Fruit fly (Drosophila melanogaster) whole organism, wandering third instar larva: ENCODE measurements around the gene synr.

ENCODE experiments used
- Abd-B ChIP-seq: fragments of >200 bp; optimal IDR thresholded peaks from 2 replicates; lab custom pipeline; 2017; ENCODE audit warnings: missing biosample characterization, missing genetic modification characterization
- CG9705 ChIP-seq: fragments of 200-800 bp; sonication (Bioruptor generic); optimal IDR thresholded peaks from 2 replicates; lab custom pipeline; 2018; ENCODE audit warnings: missing biosample characterization, mild to moderate bottlenecking, missing genetic modification characterization
- Dfd ChIP-seq: fragments of >200 bp; optimal IDR thresholded peaks from 2 replicates; lab custom pipeline; 2017; ENCODE audit warnings: missing biosample characterization, missing genetic modification characterization
- GATAd ChIP-seq: sonication (Bioruptor generic); optimal IDR thresholded peaks from 2 replicates; lab custom pipeline; 2016; ENCODE audit warnings: missing biosample characterization, missing genetic modification characterization
- HLH106 ChIP-seq: fragments of 200-800 bp; optimal IDR thresholded peaks from 3 replicates; lab custom pipeline; 2019; ENCODE audit warnings: missing biosample characterization, mild to moderate bottlenecking, missing genetic modification characterization, moderate library complexity
- Hr78 ChIP-seq: fragments of >200 bp; optimal IDR thresholded peaks from 2 replicates; lab custom pipeline; 2017; ENCODE audit warnings: missing biosample characterization, missing genetic modification characterization
- Hr83 ChIP-seq: fragments of 200-300 bp; sonication (Bioruptor generic); optimal IDR thresholded peaks from 2 replicates; lab custom pipeline; 2016; ENCODE audit warnings: missing biosample characterization, mild to moderate bottlenecking, missing genetic modification characterization, moderate library complexity; ENCODE audit not compliant: poor library complexity, severe bottlenecking
- Jra ChIP-seq: sonication (Bioruptor generic); optimal IDR thresholded peaks from 2 replicates; lab custom pipeline; 2016; ENCODE audit warnings: missing biosample characterization, missing genetic modification characterization
- Mio ChIP-seq: sonication (Bioruptor generic); optimal IDR thresholded peaks from 2 replicates; lab custom pipeline; 2016; ENCODE audit warnings: missing biosample characterization, missing genetic modification characterization
- Myc ChIP-seq: fragments of >200 bp; optimal IDR thresholded peaks from 2 replicates; lab custom pipeline; 2017
- N ChIP-seq: fragments of >200 bp; optimal IDR thresholded peaks from 2 replicates; lab custom pipeline; 2018; ENCODE audit warnings: missing biosample characterization, missing external identifiers, missing genetic modification characterization
- OdsH ChIP-seq: fragments of 200-800 bp; sonication (Bioruptor generic); optimal IDR thresholded peaks from 2 replicates; lab custom pipeline; 2016; ENCODE audit warnings: missing biosample characterization, mild to moderate bottlenecking, missing genetic modification characterization
- Rel ChIP-seq, 2 experiments: fragments of 200-800 bp; sonication (Bioruptor generic) in 1 of 2; optimal IDR thresholded peaks; 2 replicates in 1 of 2; 3 replicates in 1 of 2; lab custom pipeline; 2016 to 2019; ENCODE audit warnings: mild to moderate bottlenecking in 2 of 2, missing biosample characterization in 2 of 2, missing genetic modification characterization in 2 of 2, moderate library complexity in 1 of 2
- Sp1 ChIP-seq: fragments of 200-800 bp; sonication (Bioruptor generic); optimal IDR thresholded peaks from 3 replicates; lab custom pipeline; 2019; ENCODE audit warnings: missing biosample characterization, mild to moderate bottlenecking, missing genetic modification characterization, moderate library complexity
- br ChIP-seq: fragments of 200-800 bp; sonication (Bioruptor generic); optimal IDR thresholded peaks from 2 replicates; lab custom pipeline; 2016; ENCODE audit warnings: missing biosample characterization, missing genetic modification characterization
- dl ChIP-seq, 2 experiments: fragments of 175-275, 200-275 bp in 1 of 2; fragments of 200-275 bp in 1 of 2; sonication (Bioruptor generic); optimal IDR thresholded peaks; lab custom pipeline; 2018; ENCODE audit warnings: mild to moderate bottlenecking in 2 of 2, missing biosample characterization in 2 of 2, missing genetic modification characterization in 2 of 2, moderate library complexity in 2 of 2; ENCODE audit not compliant: partially characterized antibody in 2 of 2, insufficient read depth in 1 of 2
- dmrt93B ChIP-seq: fragments of 200-800 bp; sonication (Bioruptor generic); optimal IDR thresholded peaks from 2 replicates; lab custom pipeline; 2018; ENCODE audit warnings: missing biosample characterization, mild to moderate bottlenecking, missing genetic modification characterization
- dsf ChIP-seq: sonication (Bioruptor generic); optimal IDR thresholded peaks from 2 replicates; lab custom pipeline; 2016; ENCODE audit warnings: missing biosample characterization, missing genetic modification characterization, borderline replicate concordance
- ey ChIP-seq: fragments of 200-800 bp; sonication (Bioruptor generic); optimal IDR thresholded peaks from 2 replicates; lab custom pipeline; 2016; ENCODE audit warnings: missing biosample characterization, missing genetic modification characterization
- foxo ChIP-seq, 2 experiments: fragments of 200-800 bp; sonication (Bioruptor generic); optimal IDR thresholded peaks; 2 replicates in 1 of 2; 3 replicates in 1 of 2; lab custom pipeline; 2016 to 2017; ENCODE audit warnings: missing biosample characterization in 2 of 2, missing genetic modification characterization in 2 of 2
- fru ChIP-seq: fragments of 200-800 bp; sonication (Bioruptor generic); optimal IDR thresholded peaks from 3 replicates; lab custom pipeline; 2016; ENCODE audit warnings: missing biosample characterization, mild to moderate bottlenecking, missing genetic modification characterization
- h ChIP-seq: fragments of 200-800 bp; sonication (Bioruptor generic); optimal IDR thresholded peaks from 3 replicates; lab custom pipeline; 2016; ENCODE audit warnings: missing biosample characterization, mild to moderate bottlenecking, missing genetic modification characterization
- lola ChIP-seq: fragments of >200 bp; optimal IDR thresholded peaks from 2 replicates; lab custom pipeline; 2017; ENCODE audit warnings: missing biosample characterization, missing genetic modification characterization
- pan ChIP-seq: fragments of >200 bp; optimal IDR thresholded peaks from 2 replicates; lab custom pipeline; 2017
- psq ChIP-seq: fragments of 200-800 bp; sonication (Bioruptor generic); optimal IDR thresholded peaks from 3 replicates; lab custom pipeline; 2017; ENCODE audit warnings: missing biosample characterization, mild to moderate bottlenecking, missing genetic modification characterization, moderate library complexity
- rgr ChIP-seq: fragments of 200-800 bp; sonication (Bioruptor generic); optimal IDR thresholded peaks from 3 replicates; lab custom pipeline; 2016; ENCODE audit warnings: missing biosample characterization, mild to moderate bottlenecking, missing genetic modification characterization
- sage ChIP-seq: fragments of 200-800 bp; sonication (Bioruptor generic); optimal IDR thresholded peaks from 2 replicates; lab custom pipeline; 2016; ENCODE audit warnings: missing biosample characterization, mild to moderate bottlenecking, missing genetic modification characterization
- sv ChIP-seq: fragments of 200-800 bp; sonication (Bioruptor generic); optimal IDR thresholded peaks from 3 replicates; lab custom pipeline; 2016; ENCODE audit warnings: missing biosample characterization, missing genetic modification characterization
- tai ChIP-seq: sonication (Bioruptor generic); optimal IDR thresholded peaks from 2 replicates; lab custom pipeline; 2016; ENCODE audit warnings: missing biosample characterization, missing genetic modification characterization
- usp ChIP-seq: fragments of >200 bp; optimal IDR thresholded peaks from 2 replicates; lab custom pipeline; 2017; ENCODE audit warnings: missing biosample characterization, missing genetic modification characterization
- woc ChIP-seq: sonication (Bioruptor generic); optimal IDR thresholded peaks from 2 replicates; lab custom pipeline; 2016; ENCODE audit warnings: missing biosample characterization, mild to moderate bottlenecking, missing genetic modification characterization

Gene synr

DNA sequence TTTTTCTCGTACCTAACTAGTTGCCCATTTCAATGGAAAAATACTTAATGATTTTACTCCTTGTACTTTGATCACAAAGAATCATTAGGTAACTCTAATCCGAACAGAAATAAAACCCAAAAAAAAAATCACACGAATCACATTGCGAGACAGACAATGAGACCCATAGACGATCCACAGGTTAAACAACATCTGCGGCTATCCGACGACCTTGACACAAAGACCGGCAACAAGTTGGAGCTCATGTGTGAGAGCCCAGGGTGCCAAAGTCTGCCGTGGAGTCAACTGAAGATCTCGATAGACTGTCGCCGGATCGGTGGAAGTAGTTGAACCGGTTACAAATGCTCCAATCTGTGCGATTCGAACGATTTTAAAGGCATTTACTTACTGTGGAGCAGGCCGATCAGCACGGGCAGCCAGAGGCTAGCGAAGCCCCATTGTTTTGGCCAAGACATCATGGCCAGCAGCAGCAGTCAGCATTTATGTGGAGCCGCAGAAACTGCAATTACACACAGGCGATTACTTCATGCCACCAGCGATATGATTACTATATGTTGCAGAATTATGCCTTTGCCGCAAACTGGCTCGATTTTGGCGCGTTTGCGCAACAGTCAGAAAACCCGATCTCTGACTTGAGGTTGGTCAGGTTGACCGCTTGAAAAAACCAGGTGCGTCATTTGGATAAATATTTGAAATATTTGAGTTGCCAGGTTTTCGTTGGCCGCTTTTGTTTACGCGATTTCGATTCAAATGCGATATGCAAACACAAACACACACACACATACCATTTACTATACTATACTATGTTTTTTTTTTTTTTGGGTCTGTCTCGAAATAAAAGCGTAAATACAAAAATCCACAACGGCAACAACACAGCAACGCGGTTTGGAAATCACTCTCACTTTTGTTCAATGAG lies 36.9 kb upstream of the synr start:
- TF ChIP-seq ey (no peak), Rel (GFP tag; optimal IDR thresholded peaks at IDR 0.05; lab: Kevin White, UChicago) (no peak), Rel (tag; optimal IDR thresholded peaks at IDR 0.05; lab: Kevin White, UChicago) (no peak), HLH106 (tag; lab: Kevin White, UChicago) (no peak), N (GFP tag; lab: Kevin White, UChicago) (no peak), h (GFP tag; lab: Kevin White, UChicago) (no peak), sage (GFP tag; lab: Kevin White, UChicago) (no peak)

DNA sequence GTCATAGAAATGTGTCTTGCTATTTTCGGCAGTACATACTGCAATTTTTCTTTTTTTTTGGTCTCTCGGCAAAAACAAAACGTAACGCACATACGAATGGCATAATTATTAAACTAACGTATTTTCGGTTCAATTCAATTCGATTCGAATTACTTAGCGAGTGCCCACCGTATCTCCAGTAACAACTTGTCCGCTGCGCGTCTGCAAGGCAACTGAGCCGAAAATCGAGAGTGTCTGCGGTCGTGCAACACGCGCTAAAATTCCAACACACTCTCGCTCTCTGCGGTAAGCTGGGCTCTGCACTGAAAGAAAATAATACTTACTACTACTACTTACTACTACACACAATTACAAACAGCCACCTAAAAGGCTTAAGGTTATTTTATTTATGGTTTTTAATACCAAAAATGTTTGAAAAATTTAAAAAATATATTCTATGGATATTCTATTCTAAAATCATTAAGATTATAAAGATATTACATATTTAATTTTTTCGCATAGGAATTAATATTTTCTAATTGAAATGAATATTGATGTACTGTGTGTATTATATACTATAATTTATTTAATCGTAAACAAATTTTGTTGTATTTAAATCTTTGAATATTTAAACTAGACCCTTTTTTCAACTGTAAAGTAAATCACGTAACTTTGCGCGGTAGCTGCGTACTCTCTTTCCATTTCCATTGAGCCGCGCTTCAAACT lies 35.8 kb upstream of the synr start, which contains the start of gene snsl:
Gene snsl, minus strand, starts transcription at position 217 of the 705 bp plus-strand sequence.
- no peak for TF ChIP-seq lola (GFP tag; lab: Kevin White, UChicago)
- TF ChIP-seq rgr (GFP tag; lab: Kevin White, UChicago) = peak; percentile 53
- peak; percentile 17 for TF ChIP-seq h (GFP tag; lab: Kevin White, UChicago)
- TF ChIP-seq HLH106 (tag; lab: Kevin White, UChicago) = peak; percentile 72
- TF ChIP-seq Sp1 (GFP tag; lab: Kevin White, UChicago) = peak; percentile 82
- no peak for TF ChIP-seq pan (lab: Kevin White, UChicago)
- peak; percentile 72 for TF ChIP-seq psq
- TF ChIP-seq ey = peak; percentile 19
- TF ChIP-seq fru (GFP tag; lab: Kevin White, UChicago) = peak; percentile 84
- peak in 1 of 2 experiments; percentile 72 for TF ChIP-seq foxo (GFP tag; optimal IDR thresholded peaks at IDR 0.05; lab: Kevin White, UChicago)
- TF ChIP-seq OdsH (GFP tag; lab: Kevin White, UChicago) = peak; percentile 61

DNA sequence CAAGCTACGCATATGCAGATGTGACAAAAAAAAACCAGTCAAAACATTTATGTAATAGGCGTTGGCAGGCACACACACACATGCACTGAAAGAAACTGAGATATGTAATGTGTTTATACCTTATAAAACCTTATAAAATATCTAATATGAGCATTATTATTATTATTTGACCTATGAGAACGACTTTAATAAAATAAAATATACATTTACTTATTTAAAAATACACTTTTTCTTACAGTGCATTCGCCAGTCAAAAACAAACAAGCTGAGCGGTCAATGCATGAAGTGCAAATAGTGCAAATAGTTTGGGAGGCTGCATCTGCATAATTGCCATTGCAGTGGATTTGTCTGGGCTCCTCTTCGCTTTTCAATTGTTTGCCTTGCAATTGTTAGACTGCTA lies 34.6 kb upstream of the synr start:
- TF ChIP-seq h (GFP tag; lab: Kevin White, UChicago) (peak; percentile 16), N (GFP tag; lab: Kevin White, UChicago) (no peak), br (GFP tag; lab: Kevin White, UChicago) (no peak), sv (GFP tag; lab: Kevin White, UChicago) (peak; percentile 3)
- TF ChIP-seq, all 38 proteins: peak for 2

DNA sequence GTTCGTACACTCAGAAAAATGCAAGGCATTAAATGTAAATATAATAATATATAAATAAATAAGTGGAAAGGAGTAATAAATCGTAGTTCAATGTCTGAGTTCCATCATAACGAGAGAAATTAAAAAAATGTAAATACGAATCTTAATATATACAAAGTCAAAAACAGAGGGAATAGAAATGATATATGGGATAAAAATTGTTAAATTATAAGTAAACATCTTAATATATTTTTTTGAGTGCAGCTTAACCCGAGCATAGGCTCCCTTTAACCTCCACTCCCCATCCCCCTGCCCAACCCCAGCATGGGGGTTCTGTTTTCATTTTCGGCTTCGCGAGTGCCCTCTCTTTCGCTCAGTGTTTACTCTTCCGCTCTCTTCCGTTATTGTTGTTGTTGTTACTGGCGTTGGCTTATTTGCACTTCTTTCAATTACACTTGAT lies 26.8 kb upstream of the synr start:
- TF ChIP-seq psq (peak; percentile 64), br (GFP tag; lab: Kevin White, UChicago) (no peak), tai (GFP tag; lab: Kevin White, UChicago) (no peak), Myc (lab: Kevin White, UChicago) (no peak), lola (GFP tag; lab: Kevin White, UChicago) (no peak), ey (no peak), usp (GFP tag; lab: Kevin White, UChicago) (no peak), dsf (no peak), foxo (GFP tag; optimal IDR thresholded peaks at IDR 0.05; lab: Kevin White, UChicago) (peak in 1 of 2 experiments; percentile 44), h (GFP tag; lab: Kevin White, UChicago) (no peak), Abd-B (GFP tag; lab: Kevin White, UChicago) (no peak), Rel (GFP tag; optimal IDR thresholded peaks at IDR 0.05; lab: Kevin White, UChicago) (no peak), Rel (tag; optimal IDR thresholded peaks at IDR 0.05; lab: Kevin White, UChicago) (no peak), Mio (GFP tag; lab: Kevin White, UChicago) (no peak), rgr (GFP tag; lab: Kevin White, UChicago) (no peak), OdsH (GFP tag; lab: Kevin White, UChicago) (no peak), sage (GFP tag; lab: Kevin White, UChicago) (no peak), HLH106 (tag; lab: Kevin White, UChicago) (peak; percentile 41), Hr78 (GFP tag; lab: Kevin White, UChicago) (no peak), Sp1 (GFP tag; lab: Kevin White, UChicago) (peak; percentile 19), dmrt93B (GFP tag; lab: Kevin White, UChicago) (peak; percentile 15), dl (GFP tag; optimal IDR thresholded peaks at IDR 0.05; lab: Kevin White, UChicago; ENCODE audit: insufficient read depth in 1 of 2, partially characterized antibody in 2 of 2) (no peak), Dfd (GFP tag; lab: Kevin White, UChicago) (no peak)

DNA sequence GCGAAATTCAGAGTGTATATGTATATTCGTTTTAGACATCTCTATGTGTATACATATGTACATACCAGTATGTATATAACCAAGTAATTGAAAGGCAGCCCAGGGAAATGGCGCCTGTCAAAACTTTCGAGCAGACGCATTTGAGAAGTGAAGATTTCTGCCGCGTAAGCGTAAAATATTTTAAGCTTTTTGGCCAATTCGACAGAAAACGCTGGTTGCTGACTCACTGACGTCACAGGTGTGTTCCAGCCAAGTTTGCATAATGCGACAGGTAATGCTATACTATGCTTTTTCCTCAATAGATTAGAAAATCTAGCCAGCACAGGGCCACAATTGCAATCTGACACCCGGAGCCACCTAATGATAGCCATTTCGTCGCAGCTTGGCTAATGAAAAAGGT lies 25.8 kb upstream of the synr start:
- TF ChIP-seq Hr83 (GFP tag; lab: Kevin White, UChicago) (no peak), Myc (lab: Kevin White, UChicago) (no peak), woc (no peak), dmrt93B (GFP tag; lab: Kevin White, UChicago) (no peak), GATAd (no peak), sage (GFP tag; lab: Kevin White, UChicago) (no peak), Mio (GFP tag; lab: Kevin White, UChicago) (no peak), fru (GFP tag; lab: Kevin White, UChicago) (no peak), Jra (no peak), Rel (GFP tag; optimal IDR thresholded peaks at IDR 0.05; lab: Kevin White, UChicago) (no peak), Rel (tag; optimal IDR thresholded peaks at IDR 0.05; lab: Kevin White, UChicago) (no peak), CG9705 (GFP tag; lab: Kevin White, UChicago) (no peak), Sp1 (GFP tag; lab: Kevin White, UChicago) (no peak), dl (GFP tag; optimal IDR thresholded peaks at IDR 0.05; lab: Kevin White, UChicago; ENCODE audit: insufficient read depth in 1 of 2, partially characterized antibody in 2 of 2) (no peak)
